Worm (Caenorhabditis elegans): ENCODE measurements around the gene oac-57.

DNA sequence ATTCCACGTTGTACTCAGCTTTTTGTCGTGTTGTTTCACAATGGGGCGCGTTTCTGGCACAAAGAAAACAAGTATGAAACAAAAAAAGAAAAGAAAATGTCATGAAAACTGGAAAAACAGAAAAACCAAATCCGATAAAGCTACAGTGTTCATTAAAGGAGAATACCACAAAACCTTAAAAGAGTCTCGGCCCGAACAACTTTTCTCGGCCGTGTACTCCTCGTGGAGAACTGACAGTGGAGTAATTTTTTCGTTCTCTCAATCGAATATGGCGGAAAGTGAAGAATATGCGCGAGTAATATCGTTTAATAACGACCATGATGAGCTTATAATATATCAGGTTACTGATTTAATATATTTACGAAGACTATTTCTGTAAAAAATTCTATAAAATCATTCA is 29.1 kb downstream of the oac-57 start, which contains the start of the genes tag-335 and vkmt-1:
- no peak for TF ChIP-seq cog-1 (tag; optimal IDR thresholded peaks at IDR 0.05)
- TF ChIP-seq flt-1 (GFP tag; IDR thresholded peaks at IDR 0.05): no peak
- TF ChIP-seq ztf-29 (GFP tag; IDR thresholded peaks at IDR 0.05): no peak
- TF ChIP-seq T22C8.4 (GFP tag; IDR thresholded peaks at IDR 0.05): no peak
- TF ChIP-seq ref-1 (GFP tag; conservative IDR thresholded peaks at IDR 0.05): no peak
- TF ChIP-seq ztf-23 (GFP tag; IDR thresholded peaks at IDR 0.05): no peak
- no peak for TF ChIP-seq med-1 (GFP tag; optimal IDR thresholded peaks at IDR 0.05; ENCODE audit: insufficient read depth)
- TF ChIP-seq tab-1 (GFP tag; IDR thresholded peaks at IDR 0.05): no peak
- TF ChIP-seq klf-2 (GFP tag; conservative IDR thresholded peaks at IDR 0.05): no peak

Measured in whole organism, midembryonic.